Worm (Caenorhabditis elegans) whole organism, early embryonic: Measurements from ENCODE around the gene T06D8.9.
A peak's percentile ranks its signal among the peaks of the same experiment; 100 is the strongest.

Source experiments
- B0310.2 ChIP-seq: sonication (generic microtip); optimal IDR thresholded peaks from 2 replicates; lab custom pipeline; 2016; ENCODE audit warnings: mild to moderate bottlenecking, missing genetic modification characterization, missing compliant biosample characterization
- F13C5.2 ChIP-seq: sonication (generic microtip); optimal IDR thresholded peaks from 2 replicates; lab custom pipeline; 2017; ENCODE audit warnings: mild to moderate bottlenecking, missing genetic modification characterization, inconsistent platforms, missing compliant biosample characterization
- aly-1 ChIP-seq: sonication (generic microtip); optimal IDR thresholded peaks from 2 replicates; lab custom pipeline; 2016; ENCODE audit warnings: missing genetic modification characterization, missing compliant biosample characterization
- ama-1 ChIP-seq: fragments of 150-350 bp; optimal IDR thresholded peaks from 2 replicates; lab custom pipeline; 2014
- ceh-13 ChIP-seq: fragments of 200-800 bp; sonication (Bioruptor generic); optimal IDR thresholded peaks from 2 replicates; lab custom pipeline; 2018; ENCODE audit warnings: mild to moderate bottlenecking, missing genetic modification characterization, missing compliant biosample characterization
- ceh-36 ChIP-seq: sonication (generic microtip); optimal IDR thresholded peaks from 2 replicates; lab custom pipeline; 2016; ENCODE audit warnings: missing genetic modification characterization, inconsistent platforms, missing compliant biosample characterization
- ets-7 ChIP-seq: sonication (generic microtip); optimal IDR thresholded peaks from 2 replicates; lab custom pipeline; 2016; ENCODE audit warnings: missing genotype, missing genetic modification characterization, missing compliant biosample characterization
- flt-1 ChIP-seq: fragments of 200-800 bp; sonication (Bioruptor generic); IDR thresholded peaks from 2 replicates; pipeline ENCODE4 v1.3.6; 2022; ENCODE audit warnings: missing genetic modification characterization, missing compliant biosample characterization
- hmbx-1 ChIP-seq: sonication (generic microtip); optimal IDR thresholded peaks from 2 replicates; lab custom pipeline; 2016; ENCODE audit warnings: mild to moderate bottlenecking, missing genetic modification characterization, missing compliant biosample characterization
- hmg-4 ChIP-seq: fragments of 200-800 bp; sonication (Bioruptor generic); optimal IDR thresholded peaks from 2 replicates; lab custom pipeline; 2018; ENCODE audit warnings: mild to moderate bottlenecking, missing genetic modification characterization, missing compliant biosample characterization
- hnd-1 ChIP-seq: sonication (generic microtip); optimal IDR thresholded peaks from 2 replicates; lab custom pipeline; 2016; ENCODE audit warnings: missing genetic modification characterization, missing compliant biosample characterization
- pes-1 ChIP-seq: fragments of 200-800 bp; sonication (Bioruptor generic); IDR thresholded peaks from 2 replicates; pipeline ENCODE4 v1.3.6; 2022; ENCODE audit warnings: missing genetic modification reagents, missing genetic modification characterization, missing compliant biosample characterization
- scrt-1 ChIP-seq: fragments of 200-800 bp; sonication (Bioruptor generic); IDR thresholded peaks from 2 replicates; pipeline ENCODE4 v1.3.6; 2022; ENCODE audit warnings: missing genetic modification characterization, missing compliant biosample characterization
- sea-1 ChIP-seq: fragments of 200-800 bp; sonication (Bioruptor generic); conservative IDR thresholded peaks from 2 replicates; pipeline ENCODE4 v1.3.6; 2022; ENCODE audit warnings: missing genetic modification characterization, missing compliant biosample characterization
- tbx-11 ChIP-seq: fragments of 200-800 bp; sonication (Bioruptor generic); IDR thresholded peaks from 2 replicates; pipeline ENCODE4 v1.3.6; 2022; ENCODE audit warnings: missing genetic modification characterization, missing compliant biosample characterization
- tbx-37 ChIP-seq: fragments of 200-800 bp; sonication (Bioruptor generic); conservative IDR thresholded peaks from 2 replicates; pipeline ENCODE4 v1.3.6; 2022; ENCODE audit warnings: missing genetic modification reagents, missing genetic modification characterization, missing compliant biosample characterization
- tra-4 ChIP-seq: sonication (generic microtip); optimal IDR thresholded peaks from 2 replicates; lab custom pipeline; 2017; ENCODE audit warnings: missing genetic modification characterization, missing compliant biosample characterization

Gene T06D8.9

ce11 chrII:11221771-11222355, 17.5 kb upstream of the T06D8.9 start, which contains the start of gene plpr-1:
plpr-1 (plus strand) TSS chrII:11222305.
- TF ChIP-seq ceh-13 (GFP tag; lab: Kevin White, UChicago) = no peak
- no peak for TF ChIP-seq ceh-36 (tag; lab: Kevin White, UChicago)
- no peak for TF ChIP-seq pes-1 (GFP tag; lab: Robert Waterston, UW)
- no peak for TF ChIP-seq F13C5.2 (tag; lab: Kevin White, UChicago)

- TF ChIP-seq ceh-36 (tag; lab: Kevin White, UChicago) = no peak
- TF ChIP-seq scrt-1 (GFP tag; lab: Robert Waterston, UW) = no peak
- peak; percentile 38 for TF ChIP-seq F13C5.2 (tag; lab: Kevin White, UChicago)
These were observed 15.3 kb upstream of the T06D8.9 start for ce11 chrII:11224045-11224481.

ce11 chrII:11226379-11226778, 13.0 kb upstream of the T06D8.9 start, which contains the start of gene T06D8.2:
T06D8.2 (plus strand) TSS chrII:11226679.
- no peak for TF ChIP-seq B0310.2 (tag; lab: Kevin White, UChicago)
- TF ChIP-seq hmg-4 = no peak
- TF ChIP-seq scrt-1 (GFP tag; lab: Robert Waterston, UW) = no peak
- TF ChIP-seq aly-1 = no peak
- no peak for TF ChIP-seq hmbx-1 (tag; lab: Kevin White, UChicago)
- no peak for TF ChIP-seq ceh-36 (tag; lab: Kevin White, UChicago)
- TF ChIP-seq tbx-11 = no peak
- no peak for TF ChIP-seq flt-1 (GFP tag; lab: Robert Waterston, UW)
- TF ChIP-seq pes-1 (GFP tag; lab: Robert Waterston, UW) = no peak
- TF ChIP-seq tbx-37 (GFP tag; lab: Robert Waterston, UW) = no peak
- TF ChIP-seq ets-7 = no peak
- TF ChIP-seq hnd-1 (tag; lab: Kevin White, UChicago) = no peak
- no peak for TF ChIP-seq ama-1 (lab: Kevin White, UChicago)
- no peak for TF ChIP-seq ceh-13 (GFP tag; lab: Kevin White, UChicago)

ce11 chrII:11234751-11235150, 4.6 kb upstream of the T06D8.9 start, which contains the start of gene cox-15:
cox-15 (minus strand) TSS chrII:11234952.
- no peak for TF ChIP-seq hnd-1 (tag; lab: Kevin White, UChicago)
- no peak for TF ChIP-seq sea-1
- no peak for TF ChIP-seq hmg-4
- TF ChIP-seq ets-7 = no peak
- no peak for TF ChIP-seq ceh-36 (tag; lab: Kevin White, UChicago)
- no peak for TF ChIP-seq flt-1 (GFP tag; lab: Robert Waterston, UW)
- TF ChIP-seq ceh-13 (GFP tag; lab: Kevin White, UChicago) = no peak
- no peak for TF ChIP-seq pes-1 (GFP tag; lab: Robert Waterston, UW)
- TF ChIP-seq B0310.2 (tag; lab: Kevin White, UChicago) = no peak
- TF ChIP-seq scrt-1 (GFP tag; lab: Robert Waterston, UW) = no peak
- TF ChIP-seq tbx-37 (GFP tag; lab: Robert Waterston, UW) = no peak
- no peak for TF ChIP-seq tbx-11
- TF ChIP-seq hmbx-1 (tag; lab: Kevin White, UChicago) = no peak
- TF ChIP-seq tra-4 (tag; lab: Kevin White, UChicago) = no peak
- no peak for TF ChIP-seq ama-1 (lab: Kevin White, UChicago)
- no peak for TF ChIP-seq aly-1
- TF ChIP-seq F13C5.2 (tag; lab: Kevin White, UChicago) = no peak

ce11 chrII:11236274-11236673, 3.1 kb upstream of the T06D8.9 start, which contains the start of gene cchl-1:
cchl-1 (minus strand) TSS chrII:11236387.
- TF ChIP-seq ama-1 (lab: Kevin White, UChicago) = peak; percentile 2
- no peak for TF ChIP-seq F13C5.2 (tag; lab: Kevin White, UChicago)

- TF ChIP-seq tbx-37 (GFP tag; lab: Robert Waterston, UW) (no peak), flt-1 (GFP tag; lab: Robert Waterston, UW) (no peak), pes-1 (GFP tag; lab: Robert Waterston, UW) (no peak), ets-7 (no peak), ceh-36 (tag; lab: Kevin White, UChicago) (no peak), hnd-1 (tag; lab: Kevin White, UChicago) (no peak), tra-4 (tag; lab: Kevin White, UChicago) (no peak), ceh-13 (GFP tag; lab: Kevin White, UChicago) (no peak), scrt-1 (GFP tag; lab: Robert Waterston, UW) (no peak), sea-1 (no peak), hmg-4 (no peak), hmbx-1 (tag; lab: Kevin White, UChicago) (no peak)
These were observed 2.3 kb upstream of the T06D8.9 start, which contains the start of gene fndc-1 for ce11 chrII:11237099-11237498. fndc-1 (minus strand) TSS chrII:11237325.

ce11 chrII:11240214-11240613, 817 bp downstream of the T06D8.9 start:
- TF ChIP-seq tbx-37 (GFP tag; lab: Robert Waterston, UW) = no peak
- TF ChIP-seq ceh-13 (GFP tag; lab: Kevin White, UChicago) = no peak
- TF ChIP-seq tbx-11 = no peak
- no peak for TF ChIP-seq ets-7
- no peak for TF ChIP-seq pes-1 (GFP tag; lab: Robert Waterston, UW)
- TF ChIP-seq scrt-1 (GFP tag; lab: Robert Waterston, UW) = no peak
- TF ChIP-seq sea-1 = no peak
- no peak for TF ChIP-seq tra-4 (tag; lab: Kevin White, UChicago)
- TF ChIP-seq ceh-36 (tag; lab: Kevin White, UChicago) = no peak
- no peak for TF ChIP-seq hnd-1 (tag; lab: Kevin White, UChicago)
- TF ChIP-seq hmbx-1 (tag; lab: Kevin White, UChicago) = no peak
- TF ChIP-seq flt-1 (GFP tag; lab: Robert Waterston, UW) = no peak
- TF ChIP-seq F13C5.2 (tag; lab: Kevin White, UChicago) = no peak
- TF ChIP-seq B0310.2 (tag; lab: Kevin White, UChicago) = no peak
- TF ChIP-seq ama-1 (lab: Kevin White, UChicago) = no peak
